Fruit fly (Drosophila melanogaster): ENCODE results near the gene CG34328.

The CG34328 gene

DNA sequence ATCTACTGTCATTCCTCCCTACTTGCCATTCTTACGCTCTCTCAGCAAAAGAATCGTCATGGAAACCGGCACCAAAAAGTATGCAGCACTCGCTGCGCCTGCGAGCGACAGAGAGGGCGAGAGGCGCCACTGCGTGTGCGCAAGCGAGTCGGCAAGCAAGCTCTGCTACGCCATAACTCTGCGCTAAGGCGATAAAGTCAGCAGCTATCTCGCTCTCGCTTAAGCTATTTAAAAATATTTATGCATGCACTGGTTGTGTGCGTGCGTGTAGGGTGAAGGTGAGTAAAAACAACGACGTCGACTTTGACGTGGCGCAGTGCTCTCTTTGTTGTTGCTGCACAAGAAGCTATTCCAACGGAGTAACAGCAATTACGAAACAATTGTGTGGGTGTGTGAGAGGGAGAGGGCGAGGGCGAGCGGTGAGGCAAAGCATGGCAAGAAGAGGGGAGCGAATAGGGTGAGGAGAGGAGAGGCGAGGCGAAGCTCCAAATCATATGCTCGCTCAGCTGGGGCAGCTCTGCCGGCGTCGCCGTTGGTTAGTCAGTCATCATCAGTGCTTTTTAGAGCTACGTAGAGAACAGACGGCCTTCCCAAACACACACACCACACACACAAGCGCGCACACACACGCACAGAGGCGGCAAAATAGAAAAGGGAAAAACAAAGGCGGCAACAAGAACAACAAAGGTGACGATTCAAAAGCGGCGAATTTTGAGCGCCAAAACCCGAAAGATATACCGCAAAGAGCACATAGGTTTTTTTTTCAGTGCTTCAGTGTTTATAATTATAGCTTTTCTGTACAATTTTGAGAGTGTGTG, 33.6 kb downstream of the CG34328 start, which contains the start of gene CrebB (continued):
- TF ChIP-seq trh (GFP tag; optimal IDR thresholded peaks at IDR 0.05) = no peak
- peak; percentile 85 for TF ChIP-seq cg (GFP tag; optimal IDR thresholded peaks at IDR 0.05)
- no peak for TF ChIP-seq CG6765 (GFP tag; optimal IDR thresholded peaks at IDR 0.05)
- no peak for TF ChIP-seq en (GFP tag; optimal IDR thresholded peaks at IDR 0.05)
- no peak for TF ChIP-seq D19A (tag; optimal IDR thresholded peaks at IDR 0.05)
- TF ChIP-seq Hey (tag; optimal IDR thresholded peaks at IDR 0.05) = no peak
- TF ChIP-seq ttk (GFP tag; IDR thresholded peaks at IDR 0.05) = no peak
- peak; percentile 15 for TF ChIP-seq CG4854 (GFP tag; optimal IDR thresholded peaks at IDR 0.05)
- no peak for TF ChIP-seq CG15011 (GFP tag; optimal IDR thresholded peaks at IDR 0.05)
- no peak for TF ChIP-seq CG4424 (GFP tag; optimal IDR thresholded peaks at IDR 0.05)
- TF ChIP-seq run (tag; optimal IDR thresholded peaks at IDR 0.05) = no peak
- peak; percentile 82 for TF ChIP-seq oc (tag; optimal IDR thresholded peaks at IDR 0.05)
- peak; percentile 45 for TF ChIP-seq sob (GFP tag; IDR thresholded peaks at IDR 0.05)
- no peak for TF ChIP-seq fd64A (GFP tag; optimal IDR thresholded peaks at IDR 0.05)
- TF ChIP-seq Adf1 (GFP tag; IDR thresholded peaks at IDR 0.05) = peak; percentile 98
- peak; percentile 34; the same call in 1 of the 2 replicates for TF ChIP-seq E2f2 (GFP tag; IDR thresholded peaks at IDR 0.05)
- TF ChIP-seq CG14710 (tag; optimal IDR thresholded peaks at IDR 0.05) = peak; percentile 24
- no peak for TF ChIP-seq CG13775 (GFP tag; optimal IDR thresholded peaks at IDR 0.05)
- TF ChIP-seq CG12769 (tag; optimal IDR thresholded peaks at IDR 0.05) = peak; percentile 90
- TF ChIP-seq bowl (GFP tag; IDR thresholded peaks at IDR 0.05) = no peak
- TF ChIP-seq Rx (GFP tag; IDR thresholded peaks at IDR 0.05) = no peak
- peak; percentile 70 for TF ChIP-seq zf30C (GFP tag; optimal IDR thresholded peaks at IDR 0.05)
- no peak for TF ChIP-seq CG14667 (GFP tag; IDR thresholded peaks at IDR 0.05)
- peak; percentile 16 for TF ChIP-seq pum (GFP tag; optimal IDR thresholded peaks at IDR 0.05)
- no peak for TF ChIP-seq fru (optimal IDR thresholded peaks at IDR 0.05)
- peak; percentile 30 for TF ChIP-seq vfl (GFP tag; optimal IDR thresholded peaks at IDR 0.05)
- peak; percentile 7 for TF ChIP-seq ind (GFP tag; optimal IDR thresholded peaks at IDR 0.05)
- TF ChIP-seq tx (GFP tag; optimal IDR thresholded peaks at IDR 0.05) = no peak
- TF ChIP-seq toy (GFP tag; IDR thresholded peaks at IDR 0.05) = no peak
- no peak for TF ChIP-seq CG18619 (GFP tag; optimal IDR thresholded peaks at IDR 0.05)
- TF ChIP-seq disco-r (GFP tag; optimal IDR thresholded peaks at IDR 0.05) = no peak
- TF ChIP-seq CG13424 (tag; optimal IDR thresholded peaks at IDR 0.05) = no peak
- TF ChIP-seq kah (GFP tag; optimal IDR thresholded peaks at IDR 0.05) = no peak
- no peak for TF ChIP-seq CG11504 (tag; optimal IDR thresholded peaks at IDR 0.05)
- TF ChIP-seq ap (GFP tag; IDR thresholded peaks at IDR 0.05) = no peak
- TF ChIP-seq ham (GFP tag; IDR thresholded peaks at IDR 0.05) = no peak
- TF ChIP-seq BEAF-32 (GFP tag; optimal IDR thresholded peaks at IDR 0.05) = no peak
- TF ChIP-seq HLH3B (GFP tag; IDR thresholded peaks at IDR 0.05) = no peak; the same call in 1 of the 2 replicates
- TF ChIP-seq CG10565 (GFP tag; optimal IDR thresholded peaks at IDR 0.05) = no peak
- TF ChIP-seq CG2199 (GFP tag; IDR thresholded peaks at IDR 0.05) = peak; percentile 71; the same call in 1 of the 3 replicates
- TF ChIP-seq CG3838 (GFP tag; optimal IDR thresholded peaks at IDR 0.05) = no peak
- TF ChIP-seq abd-A (tag; optimal IDR thresholded peaks at IDR 0.05) = peak; percentile 98
- TF ChIP-seq Dek (tag; optimal IDR thresholded peaks at IDR 0.05) = peak; percentile 45
- TF ChIP-seq otp (GFP tag; IDR thresholded peaks at IDR 0.05) = 0 out of 3 replicates have a peak, but pooled peaks have one; percentile 18
- no peak for TF ChIP-seq az2 (GFP tag; optimal IDR thresholded peaks at IDR 0.05)
- TF ChIP-seq emc (GFP tag; optimal IDR thresholded peaks at IDR 0.05) = no peak
- TF ChIP-seq E2f1 (GFP tag; IDR thresholded peaks at IDR 0.05) = peak; percentile 57
- TF ChIP-seq NfI (GFP tag; optimal IDR thresholded peaks at IDR 0.05) = peak; percentile 18
- no peak for TF ChIP-seq CG14050 (GFP tag; IDR thresholded peaks at IDR 0.05)
- no peak for TF ChIP-seq HLHmδ (GFP tag; optimal IDR thresholded peaks at IDR 0.05)
- peak; percentile 57; the same call in 1 of the 2 replicates for TF ChIP-seq Drgx (GFP tag; IDR thresholded peaks at IDR 0.05)

Data from whole organism, embryonic.